Fruit fly (Drosophila melanogaster): ENCODE data around the gene Ack.
A peak's percentile ranks its signal among the peaks of the same experiment; 100 is the strongest.

Gene Ack

DNA sequence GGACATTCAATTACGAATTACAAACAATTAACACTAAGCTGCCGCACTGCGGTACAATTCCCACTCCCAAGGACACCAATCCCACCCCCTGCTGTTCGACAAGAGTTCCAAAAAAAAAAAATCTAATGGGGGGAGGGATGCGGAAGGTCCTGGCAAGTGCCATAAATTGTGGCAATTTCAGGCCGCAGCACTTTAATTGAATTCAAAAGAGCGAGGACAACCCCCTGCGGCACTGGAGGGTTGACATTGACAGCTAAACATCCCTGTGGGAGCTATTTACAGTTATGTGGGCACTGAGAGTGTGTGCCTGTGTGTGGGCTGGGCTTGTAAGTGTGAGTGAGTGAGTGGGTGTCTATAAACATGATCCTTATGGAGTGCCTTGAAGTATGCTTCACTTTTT, 31.1 kb upstream of the Ack start (continued):
- TF ChIP-seq CG12299 (tag; optimal IDR thresholded peaks at IDR 0.05) (no peak), CG16779 (GFP tag; IDR thresholded peaks at IDR 0.05) (no peak), Fer3 (tag; optimal IDR thresholded peaks at IDR 0.05) (no peak), lov (optimal IDR thresholded peaks at IDR 0.05) (no peak), lov (GFP tag; IDR thresholded peaks at IDR 0.05) (0 out of 3 replicates have a peak, but pooled peaks have one; percentile 10), nerfin-1 (tag; optimal IDR thresholded peaks at IDR 0.05) (peak; percentile 65), gfzf (GFP tag; optimal IDR thresholded peaks at IDR 0.05) (no peak), CG10431 (GFP tag; optimal IDR thresholded peaks at IDR 0.05) (no peak), CG3726 (GFP tag; IDR thresholded peaks at IDR 0.05) (no peak), Ada2b (GFP tag; IDR thresholded peaks at IDR 0.05) (no peak), YL-1 (GFP tag; optimal IDR thresholded peaks at IDR 0.05) (no peak), CTCF (GFP tag; optimal IDR thresholded peaks at IDR 0.05) (no peak), CG9876 (GFP tag; optimal IDR thresholded peaks at IDR 0.05) (no peak), cg (GFP tag; optimal IDR thresholded peaks at IDR 0.05) (peak; percentile 5), unpg (GFP tag; optimal IDR thresholded peaks at IDR 0.05) (no peak), CG1602 (GFP tag; optimal IDR thresholded peaks at IDR 0.05) (no peak), Hey (tag; optimal IDR thresholded peaks at IDR 0.05) (peak; percentile 88), CG7839 (tag; optimal IDR thresholded peaks at IDR 0.05) (no peak), Ssrp (tag; optimal IDR thresholded peaks at IDR 0.05) (no peak), CG15269 (tag; optimal IDR thresholded peaks at IDR 0.05) (no peak), Camta (GFP tag; optimal IDR thresholded peaks at IDR 0.05) (no peak), tin (GFP tag; optimal IDR thresholded peaks at IDR 0.05) (no peak), NfI (GFP tag; optimal IDR thresholded peaks at IDR 0.05) (no peak), CG13894 (tag; optimal IDR thresholded peaks at IDR 0.05) (no peak), CG11456 (GFP tag; IDR thresholded peaks at IDR 0.05) (0 out of 3 replicates have a peak, but pooled peaks have one; percentile 35), CG15011 (GFP tag; optimal IDR thresholded peaks at IDR 0.05) (no peak), CG31224 (GFP tag; IDR thresholded peaks at IDR 0.05) (no peak), CG7271 (tag; optimal IDR thresholded peaks at IDR 0.05) (no peak), Oaz (GFP tag; IDR thresholded peaks at IDR 0.05) (peak; percentile 30; the same call in 1 of the 2 replicates), lola (GFP tag; optimal IDR thresholded peaks at IDR 0.05) (no peak), Opbp (GFP tag; IDR thresholded peaks at IDR 0.05; ENCODE audit: partially characterized antibody) (no peak), wdn (GFP tag; IDR thresholded peaks at IDR 0.05) (no peak), Hmx (GFP tag; optimal IDR thresholded peaks at IDR 0.05) (no peak), CG18619 (GFP tag; optimal IDR thresholded peaks at IDR 0.05) (no peak), CG6272 (GFP tag; IDR thresholded peaks at IDR 0.05) (no peak), CG2889 (GFP tag; IDR thresholded peaks at IDR 0.05) (no peak), Antp (GFP tag; optimal IDR thresholded peaks at IDR 0.05) (no peak), CG31388 (GFP tag; optimal IDR thresholded peaks at IDR 0.05) (no peak), pho (GFP tag; optimal IDR thresholded peaks at IDR 0.05) (no peak), CG10366 (GFP tag; IDR thresholded peaks at IDR 0.05) (no peak), mirr (GFP tag; optimal IDR thresholded peaks at IDR 0.05) (peak; percentile 49), Ets65A (GFP tag) (no peak), dpn (GFP tag; optimal IDR thresholded peaks at IDR 0.05) (no peak), eve (GFP tag; optimal IDR thresholded peaks at IDR 0.05) (no peak), CG14710 (tag; optimal IDR thresholded peaks at IDR 0.05) (no peak), corto (GFP tag; optimal IDR thresholded peaks at IDR 0.05) (no peak), tgo (GFP tag; IDR thresholded peaks at IDR 0.05) (no peak), CG10565 (GFP tag; optimal IDR thresholded peaks at IDR 0.05) (no peak), NFAT (GFP tag; IDR thresholded peaks at IDR 0.05) (no peak), crol (GFP tag; IDR thresholded peaks at IDR 0.05) (0 out of 2 replicates have a peak, but pooled peaks have one; percentile 25), CG7745 (tag; optimal IDR thresholded peaks at IDR 0.05) (no peak), abd-A (tag; optimal IDR thresholded peaks at IDR 0.05) (peak; percentile 94), Deaf1 (tag; optimal IDR thresholded peaks at IDR 0.05) (no peak)

All from whole organism, embryonic.